Worm (Caenorhabditis elegans): ENCODE data around the gene srbc-5.

Gene srbc-5

ce11 chrV:3244703-3245102, 15.5 kb upstream of the srbc-5 start, which contains the start of gene srj-7:
Gene srj-7, plus strand, starts transcription at chrV:3245003.
- TF ChIP-seq hnd-1 (tag; optimal IDR thresholded peaks at IDR 0.05): no peak
- TF ChIP-seq tbx-37 (GFP tag; conservative IDR thresholded peaks at IDR 0.05): no peak
- TF ChIP-seq ceh-13 (GFP tag; optimal IDR thresholded peaks at IDR 0.05): no peak
- TF ChIP-seq F13C5.2 (tag; optimal IDR thresholded peaks at IDR 0.05): no peak
- TF ChIP-seq pes-1 (GFP tag; IDR thresholded peaks at IDR 0.05): no peak
- no peak for TF ChIP-seq B0310.2 (tag; optimal IDR thresholded peaks at IDR 0.05)
- no peak for TF ChIP-seq sea-1 (GFP tag; conservative IDR thresholded peaks at IDR 0.05)
- no peak for TF ChIP-seq ama-1 (optimal IDR thresholded peaks at IDR 0.05)
- TF ChIP-seq ceh-36 (tag; optimal IDR thresholded peaks at IDR 0.05): no peak
- TF ChIP-seq hmbx-1 (tag; optimal IDR thresholded peaks at IDR 0.05): no peak
- no peak for TF ChIP-seq flt-1 (GFP tag; IDR thresholded peaks at IDR 0.05)
- no peak for TF ChIP-seq aly-1 (tag; optimal IDR thresholded peaks at IDR 0.05)
- TF ChIP-seq tra-4 (tag; optimal IDR thresholded peaks at IDR 0.05): no peak
- TF ChIP-seq scrt-1 (GFP tag; IDR thresholded peaks at IDR 0.05): no peak
- TF ChIP-seq tbx-11 (GFP tag; IDR thresholded peaks at IDR 0.05): no peak
- no peak for TF ChIP-seq ets-7 (tag; optimal IDR thresholded peaks at IDR 0.05)
- no peak for TF ChIP-seq hmg-4 (GFP tag; optimal IDR thresholded peaks at IDR 0.05)

ce11 chrV:3247515-3247914, 12.7 kb upstream of the srbc-5 start, which contains the start of gene srj-8:
Gene srj-8, plus strand, starts transcription at chrV:3247815.
- TF ChIP-seq tra-4 (tag; optimal IDR thresholded peaks at IDR 0.05) (no peak), F13C5.2 (tag; optimal IDR thresholded peaks at IDR 0.05) (no peak), ama-1 (optimal IDR thresholded peaks at IDR 0.05) (no peak), ceh-36 (tag; optimal IDR thresholded peaks at IDR 0.05) (no peak), hnd-1 (tag; optimal IDR thresholded peaks at IDR 0.05) (no peak), sea-1 (GFP tag; conservative IDR thresholded peaks at IDR 0.05) (no peak)

ce11 chrV:3250153-3250552, 10.0 kb upstream of the srbc-5 start, which contains the start of gene T28A11.13:
Gene T28A11.13, minus strand, starts transcription at chrV:3250253.
- TF ChIP-seq scrt-1 (GFP tag; IDR thresholded peaks at IDR 0.05) (no peak), ets-7 (tag; optimal IDR thresholded peaks at IDR 0.05) (no peak), pes-1 (GFP tag; IDR thresholded peaks at IDR 0.05) (no peak), F13C5.2 (tag; optimal IDR thresholded peaks at IDR 0.05) (no peak), sea-1 (GFP tag; conservative IDR thresholded peaks at IDR 0.05) (no peak), ama-1 (optimal IDR thresholded peaks at IDR 0.05) (no peak), ceh-36 (tag; optimal IDR thresholded peaks at IDR 0.05) (no peak)

ce11 chrV:3256051-3256450, 4.1 kb upstream of the srbc-5 start, which contains the start of gene srt-63:
Gene srt-63, minus strand, starts transcription at chrV:3256151.
- no peak for TF ChIP-seq F13C5.2 (tag; optimal IDR thresholded peaks at IDR 0.05)
- TF ChIP-seq ceh-36 (tag; optimal IDR thresholded peaks at IDR 0.05): no peak
- no peak for TF ChIP-seq sea-1 (GFP tag; conservative IDR thresholded peaks at IDR 0.05)
- no peak for TF ChIP-seq ets-7 (tag; optimal IDR thresholded peaks at IDR 0.05)
- TF ChIP-seq hmbx-1 (tag; optimal IDR thresholded peaks at IDR 0.05): no peak
- no peak for TF ChIP-seq flt-1 (GFP tag; IDR thresholded peaks at IDR 0.05)
- no peak for TF ChIP-seq ama-1 (optimal IDR thresholded peaks at IDR 0.05)
- TF ChIP-seq B0310.2 (tag; optimal IDR thresholded peaks at IDR 0.05): no peak
- no peak for TF ChIP-seq tbx-11 (GFP tag; IDR thresholded peaks at IDR 0.05)
- no peak for TF ChIP-seq pes-1 (GFP tag; IDR thresholded peaks at IDR 0.05)
- TF ChIP-seq hmg-4 (GFP tag; optimal IDR thresholded peaks at IDR 0.05): no peak
- no peak for TF ChIP-seq hnd-1 (tag; optimal IDR thresholded peaks at IDR 0.05)
- no peak for TF ChIP-seq tbx-37 (GFP tag; conservative IDR thresholded peaks at IDR 0.05)

- TF ChIP-seq F13C5.2 (tag; optimal IDR thresholded peaks at IDR 0.05) (no peak), tra-4 (tag; optimal IDR thresholded peaks at IDR 0.05) (no peak), tbx-11 (GFP tag; IDR thresholded peaks at IDR 0.05) (no peak), pes-1 (GFP tag; IDR thresholded peaks at IDR 0.05) (no peak), sea-1 (GFP tag; conservative IDR thresholded peaks at IDR 0.05) (no peak), tbx-37 (GFP tag; conservative IDR thresholded peaks at IDR 0.05) (no peak)
Observed at ce11 chrV:3256809-3257208, 3.4 kb upstream of the srbc-5 start.

- TF ChIP-seq ama-1 (optimal IDR thresholded peaks at IDR 0.05): no peak
- no peak for TF ChIP-seq ceh-36 (tag; optimal IDR thresholded peaks at IDR 0.05)
- TF ChIP-seq hmg-4 (GFP tag; optimal IDR thresholded peaks at IDR 0.05): no peak
- TF ChIP-seq pes-1 (GFP tag; IDR thresholded peaks at IDR 0.05): no peak
- TF ChIP-seq tra-4 (tag; optimal IDR thresholded peaks at IDR 0.05): no peak
- TF ChIP-seq hmbx-1 (tag; optimal IDR thresholded peaks at IDR 0.05): no peak
Observed at ce11 chrV:3257277-3257676, 2.9 kb upstream of the srbc-5 start, which contains the start of gene T28A11.22. Gene T28A11.22, plus strand, starts transcription at chrV:3257577.

- TF ChIP-seq hmg-4 (GFP tag; optimal IDR thresholded peaks at IDR 0.05) (no peak), sea-1 (GFP tag; conservative IDR thresholded peaks at IDR 0.05) (no peak), tbx-37 (GFP tag; conservative IDR thresholded peaks at IDR 0.05) (no peak), scrt-1 (GFP tag; IDR thresholded peaks at IDR 0.05) (no peak), hmbx-1 (tag; optimal IDR thresholded peaks at IDR 0.05) (no peak), tbx-11 (GFP tag; IDR thresholded peaks at IDR 0.05) (no peak), ama-1 (optimal IDR thresholded peaks at IDR 0.05) (no peak), F13C5.2 (tag; optimal IDR thresholded peaks at IDR 0.05) (no peak), tra-4 (tag; optimal IDR thresholded peaks at IDR 0.05) (no peak), flt-1 (GFP tag; IDR thresholded peaks at IDR 0.05) (no peak), B0310.2 (tag; optimal IDR thresholded peaks at IDR 0.05) (no peak), ceh-13 (GFP tag; optimal IDR thresholded peaks at IDR 0.05) (no peak), pes-1 (GFP tag; IDR thresholded peaks at IDR 0.05) (no peak), aly-1 (tag; optimal IDR thresholded peaks at IDR 0.05) (no peak), hnd-1 (tag; optimal IDR thresholded peaks at IDR 0.05) (no peak), ceh-36 (tag; optimal IDR thresholded peaks at IDR 0.05) (no peak), ets-7 (tag; optimal IDR thresholded peaks at IDR 0.05) (no peak)
Observed at ce11 chrV:3259168-3259622, 980 bp upstream of the srbc-5 start, which contains the start of gene T28A11.16. Gene T28A11.16, minus strand, starts transcription at chrV:3259218.

- TF ChIP-seq tra-4 (tag; optimal IDR thresholded peaks at IDR 0.05): no peak
- TF ChIP-seq pes-1 (GFP tag; IDR thresholded peaks at IDR 0.05): no peak
- no peak for TF ChIP-seq hmbx-1 (tag; optimal IDR thresholded peaks at IDR 0.05)
- no peak for TF ChIP-seq ceh-36 (tag; optimal IDR thresholded peaks at IDR 0.05)
- no peak for TF ChIP-seq sea-1 (GFP tag; conservative IDR thresholded peaks at IDR 0.05)
- no peak for TF ChIP-seq tbx-37 (GFP tag; conservative IDR thresholded peaks at IDR 0.05)
- no peak for TF ChIP-seq scrt-1 (GFP tag; IDR thresholded peaks at IDR 0.05)
Observed at ce11 chrV:3266189-3266588, 6.0 kb downstream of the srbc-5 start, which contains the start of gene T28A11.17. Gene T28A11.17, minus strand, starts transcription at chrV:3266289.

Data from whole organism, early embryonic.